Worm (Caenorhabditis elegans) whole organism, L1 larva: ENCODE measurements around the gene prdx-3.

Experiments
- fkh-8 ChIP-seq: sonication (generic microtip); optimal IDR thresholded peaks from 2 replicates; lab custom pipeline; 2016; ENCODE audit warnings: mild to moderate bottlenecking, missing genetic modification characterization, missing compliant biosample characterization
- hpl-2 ChIP-seq: fragments of 150-350 bp; optimal IDR thresholded peaks from 2 replicates; lab custom pipeline; 2014; ENCODE audit warnings: missing biosample characterization, missing genetic modification reagents, missing genetic modification characterization
- jun-1 ChIP-seq: fragments of 150-350 bp; optimal IDR thresholded peaks from 2 replicates; lab custom pipeline; 2014; ENCODE audit warnings: missing biosample characterization, missing genetic modification reagents, missing genetic modification characterization
- lin-35 ChIP-seq, 2 experiments: fragments of 150-350 bp; optimal IDR thresholded peaks; 2 replicates each; lab custom pipeline; 2014; ENCODE audit warnings: missing biosample characterization in 2 of 2, missing genetic modification characterization in 2 of 2, missing genetic modification reagents in 2 of 2
- lin-39 ChIP-seq: fragments of 150-350 bp; optimal IDR thresholded peaks from 2 replicates; lab custom pipeline; 2014; ENCODE audit warnings: missing biosample characterization, missing genetic modification reagents, missing genetic modification characterization
- nhr-12 ChIP-seq: sonication (generic microtip); optimal IDR thresholded peaks from 2 replicates; lab custom pipeline; 2017; ENCODE audit warnings: missing biosample characterization, missing genetic modification characterization
- nhr-77 ChIP-seq: fragments of 150-350 bp; optimal IDR thresholded peaks from 2 replicates; lab custom pipeline; 2014; ENCODE audit warnings: missing biosample characterization, missing genetic modification characterization
- nhr-85 ChIP-seq: sonication (generic microtip); peaks from one replicate; lab custom pipeline; 2016; ENCODE audit warnings: missing genetic modification characterization, inconsistent platforms, missing compliant biosample characterization
- snu-23 ChIP-seq: sonication (generic microtip); optimal IDR thresholded peaks from 2 replicates; lab custom pipeline; 2016; ENCODE audit warnings: missing genetic modification characterization, missing compliant biosample characterization
- sox-4 ChIP-seq: sonication (generic microtip); optimal IDR thresholded peaks from 2 replicates; lab custom pipeline; 2016; ENCODE audit warnings: missing genetic modification characterization, missing compliant biosample characterization
- unc-30 ChIP-seq: sonication (generic microtip); optimal IDR thresholded peaks from 2 replicates; lab custom pipeline; 2017; ENCODE audit warnings: missing biosample characterization, missing genetic modification characterization

prdx-3 gene

DNA sequence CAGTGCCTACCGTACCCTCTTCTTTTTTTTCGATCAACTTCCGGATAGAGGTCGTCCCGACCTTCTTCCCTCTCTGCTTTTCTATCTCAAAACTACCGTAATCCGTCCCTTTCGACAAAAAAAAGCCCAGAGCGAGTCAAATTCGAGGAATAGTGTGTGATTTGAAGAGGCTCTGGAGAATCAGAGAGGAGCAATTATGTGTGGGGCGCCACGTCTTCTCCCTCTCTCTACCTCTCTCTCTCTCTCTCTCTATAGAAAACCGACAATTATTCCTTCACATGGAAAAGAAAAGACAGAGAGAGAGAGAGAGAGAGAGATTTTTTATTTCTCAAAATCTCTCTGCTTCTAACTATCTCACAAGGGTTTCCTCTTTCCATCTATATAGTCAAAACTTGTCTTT lies 49.3 kb downstream of the prdx-3 start (continued):
- TF ChIP-seq sox-4 (tag; lab: Kevin White, UChicago) (no peak), nhr-77 (tag; lab: Kevin White, UChicago) (no peak), snu-23 (GFP tag; lab: Kevin White, UChicago) (peak; percentile 28), lin-35 (GFP tag; optimal IDR thresholded peaks at IDR 0.05; lab: Kevin White, UChicago) (no peak), nhr-85 (tag; lab: Kevin White, UChicago) (peak; percentile 96), jun-1 (no peak), unc-30 (tag; lab: Kevin White, UChicago) (no peak), nhr-12 (tag; lab: Kevin White, UChicago) (no peak), lin-39 (tag; lab: Kevin White, UChicago) (no peak), fkh-8 (tag; lab: Kevin White, UChicago) (peak; percentile 44), hpl-2 (GFP tag; lab: Kevin White, UChicago) (no peak)
